Worm (Caenorhabditis elegans) whole organism, L4/young adult: Measurements from ENCODE around the gene F55G1.6.

Experiments
- W03F9.2 ChIP-seq: fragments of 150-350 bp; optimal IDR thresholded peaks from 2 replicates; lab custom pipeline; 2014; ENCODE audit warnings: missing biosample characterization, missing genetic modification characterization
- dao-5 ChIP-seq: sonication (generic microtip); optimal IDR thresholded peaks from 2 replicates; lab custom pipeline; 2016; ENCODE audit warnings: missing genotype, missing genetic modification characterization, moderate library complexity, missing compliant biosample characterization
- him-1 ChIP-seq: sonication (generic microtip); optimal IDR thresholded peaks from 2 replicates; lab custom pipeline; 2016; ENCODE audit warnings: missing genotype, missing genetic modification reagents, missing genetic modification characterization, missing compliant biosample characterization

DNA sequence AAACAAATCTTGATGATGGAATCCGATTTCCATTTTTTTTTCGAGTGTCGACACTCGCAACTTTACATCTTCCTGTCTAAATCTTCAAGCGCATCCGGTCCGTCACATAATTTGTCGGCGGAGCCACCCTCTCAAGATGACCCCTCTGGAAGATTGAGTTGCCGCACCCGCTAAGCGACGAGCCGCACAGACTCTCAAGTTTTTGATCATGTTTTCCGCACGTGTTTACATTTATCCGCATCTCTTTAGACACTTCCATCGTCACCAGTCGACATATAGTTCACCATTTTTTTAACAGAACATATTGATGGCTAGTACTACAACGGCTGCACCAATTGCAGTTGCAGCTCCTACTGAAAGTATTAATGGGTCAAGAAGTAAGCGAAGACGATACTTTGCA lies 18.1 kb downstream of the F55G1.6 start, which contains the start of gene F55G1.1:
- no peak for TF ChIP-seq him-1 (tag; lab: Kevin White, UChicago)
- no peak for TF ChIP-seq dao-5 (tag; lab: Kevin White, UChicago)
- TF ChIP-seq W03F9.2 (tag; lab: Kevin White, UChicago) = no peak
